Worm (Caenorhabditis elegans): ENCODE data around the gene M05D6.8.

DNA sequence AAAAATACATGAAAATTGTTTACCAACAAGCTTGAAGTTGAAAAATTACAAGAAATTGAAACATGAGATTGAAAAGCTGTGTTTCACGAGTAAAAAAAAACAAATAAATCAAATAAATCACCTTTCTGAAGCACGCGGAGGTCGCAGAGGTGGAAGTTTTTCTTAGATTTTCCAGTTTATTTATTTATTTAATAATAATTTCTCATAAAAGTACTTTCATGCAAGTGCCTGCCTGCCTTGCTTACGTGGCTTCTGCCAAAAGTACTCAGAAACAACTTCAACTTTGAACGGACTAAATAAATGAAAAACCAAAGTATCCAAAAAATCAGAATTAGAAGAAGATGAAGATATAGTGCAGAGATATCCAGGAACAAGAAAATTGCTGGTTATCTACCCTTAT, 39.1 kb downstream of the M05D6.8 start, which contains the start of gene acp-2:
- TF ChIP-seq ztf-23 (GFP tag; IDR thresholded peaks at IDR 0.05) (no peak), med-1 (GFP tag; optimal IDR thresholded peaks at IDR 0.05; ENCODE audit: insufficient read depth) (no peak)
